Fruit fly (Drosophila melanogaster) whole organism, prepupa: ENCODE data around the gene CG34136.

ENCODE experiments used
- CG16779 ChIP-seq: fragments of 200-800 bp; sonication (Bioruptor generic); optimal IDR thresholded peaks from 3 replicates; lab custom pipeline; 2017; ENCODE audit warnings: missing biosample characterization, mild to moderate bottlenecking, missing genetic modification characterization
- CG31627 ChIP-seq: fragments of 200-800 bp; sonication (Bioruptor generic); optimal IDR thresholded peaks from 3 replicates; lab custom pipeline; 2016; ENCODE audit warnings: missing biosample characterization, missing genetic modification characterization
- CG8119 ChIP-seq: fragments of 200-800 bp; sonication (Bioruptor generic); IDR thresholded peaks from 3 replicates; pipeline ENCODE4 v1.3.6; 2022; ENCODE audit warnings: missing biosample characterization, missing genetic modification characterization
- Eip75B ChIP-seq: fragments of 200-800 bp; sonication (Bioruptor generic); optimal IDR thresholded peaks from 3 replicates; lab custom pipeline; 2016; ENCODE audit warnings: missing biosample characterization, missing genetic modification characterization
- OdsH ChIP-seq: fragments of 200-800 bp; sonication (Bioruptor generic); optimal IDR thresholded peaks from 3 replicates; lab custom pipeline; 2016; ENCODE audit warnings: missing biosample characterization, missing genetic modification characterization
- dsx ChIP-seq: fragments of 200-800 bp; optimal IDR thresholded peaks from 3 replicates; lab custom pipeline; 2019; ENCODE audit warnings: missing biosample characterization, mild to moderate bottlenecking, missing genetic modification characterization, moderate library complexity; ENCODE audit not compliant: poor library complexity, severe bottlenecking
- fkh ChIP-seq: fragments of 200-800 bp; sonication (Bioruptor generic); optimal IDR thresholded peaks from 3 replicates; lab custom pipeline; 2017; ENCODE audit warnings: missing biosample characterization, mild to moderate bottlenecking, missing genetic modification characterization, moderate library complexity
- svp ChIP-seq: fragments of 200-800 bp; sonication (Bioruptor generic); peaks from one replicate; lab custom pipeline; 2016; ENCODE audit warnings: missing biosample characterization, missing genetic modification characterization

CG34136 gene

dm6 chr2L:21148242-21148641 is 51.5 kb downstream of the CG34136 start, which contains the start of gene del:
TSS of gene del (minus strand) at chr2L:21148546.
- TF ChIP-seq Eip75B (GFP tag; lab: Kevin White, UChicago) (no peak), CG31627 (no peak), CG16779 (no peak), fkh (no peak), svp (GFP tag; lab: Kevin White, UChicago) (no peak), dsx (GFP tag; lab: Kevin White, UChicago) (no peak), CG8119 (GFP tag; lab: Robert Waterston, UW) (no peak), OdsH (GFP tag; lab: Kevin White, UChicago) (no peak)
